Worm (Caenorhabditis elegans): Measurements from ENCODE around the gene mfn-1.
"Not testable (repeated sequence)": the region's sequence is repeated elsewhere in the genome, so short reads cannot be mapped to it uniquely, and the experiment has no call there.

mfn-1 gene

ce11 chrII:11443862-11444261, 28.0 kb downstream of the mfn-1 start, which contains the start of gene adbp-1:
TSS of gene adbp-1 (plus strand) at chrII:11444162.
- no peak for TF ChIP-seq ceh-45 (GFP tag; IDR thresholded peaks at IDR 0.05)
- no peak for TF ChIP-seq ceh-31 (tag; optimal IDR thresholded peaks at IDR 0.05)

- TF ChIP-seq hlh-6 (tag; optimal IDR thresholded peaks at IDR 0.05) (peak; percentile 23), hlh-15 (tag; optimal IDR thresholded peaks at IDR 0.05) (no peak), C08G9.2 (tag; optimal IDR thresholded peaks at IDR 0.05) (peak; percentile 8)
These were observed 28.7 kb downstream of the mfn-1 start for ce11 chrII:11443128-11443527.

- TF ChIP-seq nhr-232 (tag; optimal IDR thresholded peaks at IDR 0.05); ceh-34 (tag; optimal IDR thresholded peaks at IDR 0.05); sox-2 (GFP tag; IDR thresholded peaks at IDR 0.05): not testable (repeated sequence)
These were observed 29.4 kb downstream of the mfn-1 start, which contains the start of gene ebp-2 for ce11 chrII:11442425-11442824. TSS of gene ebp-2 (plus strand) at chrII:11442725.

- TF ChIP-seq unc-42 (tag; optimal IDR thresholded peaks at IDR 0.05), result peak; percentile 93
- no peak for TF ChIP-seq pha-4 (tag; optimal IDR thresholded peaks at IDR 0.05)
- TF ChIP-seq ceh-6 (GFP tag; optimal IDR thresholded peaks at IDR 0.05), result no peak
- no peak for TF ChIP-seq ceh-30 (tag; optimal IDR thresholded peaks at IDR 0.05)
- TF ChIP-seq hlh-30 (tag; optimal IDR thresholded peaks at IDR 0.05; ENCODE audit: insufficient read depth), result no peak
- no peak for TF ChIP-seq dve-1 (tag; optimal IDR thresholded peaks at IDR 0.05)
These were observed 31.6 kb downstream of the mfn-1 start, which contains the start of gene VW02B12L.2 for ce11 chrII:11440265-11440664. TSS of gene VW02B12L.2 (minus strand) at chrII:11440329.

- TF ChIP-seq pat-9 (tag; optimal IDR thresholded peaks at IDR 0.05) (no peak), mec-3 (tag; optimal IDR thresholded peaks at IDR 0.05; ENCODE audit: borderline replicate concordance) (no peak), ahr-1 (tag; optimal IDR thresholded peaks at IDR 0.05) (no peak), hlh-15 (tag; optimal IDR thresholded peaks at IDR 0.05) (no peak), tbx-7 (tag; optimal IDR thresholded peaks at IDR 0.05) (no peak), fax-1 (tag; optimal IDR thresholded peaks at IDR 0.05) (no peak), sdc-2 (tag; optimal IDR thresholded peaks at IDR 0.05) (no peak), madf-2 (tag; optimal IDR thresholded peaks at IDR 0.05) (no peak)
These were observed 33.4 kb downstream of the mfn-1 start, which contains the start of gene vha-6 for ce11 chrII:11438417-11438816. TSS of gene vha-6 (minus strand) at chrII:11438452.

- no peak for TF ChIP-seq T23F11.4 (GFP tag; optimal IDR thresholded peaks at IDR 0.05)
- no peak for TF ChIP-seq pha-4 (tag; optimal IDR thresholded peaks at IDR 0.05)
- no peak for TF ChIP-seq ceh-9 (tag; optimal IDR thresholded peaks at IDR 0.05)
- TF ChIP-seq C38D4.7 (GFP tag; optimal IDR thresholded peaks at IDR 0.05), result no peak
- no peak for TF ChIP-seq ceh-48 (tag; optimal IDR thresholded peaks at IDR 0.05)
- no peak for TF ChIP-seq unc-55 (GFP tag; optimal IDR thresholded peaks at IDR 0.05)
These were observed 37.9 kb downstream of the mfn-1 start, which contains the start of gene C05D12.5 for ce11 chrII:11433942-11434341. TSS of gene C05D12.5 (plus strand) at chrII:11434242.

ce11 chrII:11431584-11431983, 40.2 kb downstream of the mfn-1 start, which contains the start of gene C05D12.4:
TSS of gene C05D12.4 (plus strand) at chrII:11431884.
- TF ChIP-seq unc-42 (tag; optimal IDR thresholded peaks at IDR 0.05) (no peak), ceh-24 (tag; optimal IDR thresholded peaks at IDR 0.05) (no peak), eyg-1 (tag; optimal IDR thresholded peaks at IDR 0.05) (no peak), nfya-1 (tag; optimal IDR thresholded peaks at IDR 0.05) (no peak), syd-9 (tag; optimal IDR thresholded peaks at IDR 0.05) (no peak), madf-2 (tag; optimal IDR thresholded peaks at IDR 0.05) (no peak)

All from whole organism, late embryonic.